Worm (Caenorhabditis elegans): ENCODE data around the gene gadr-4.

DNA sequence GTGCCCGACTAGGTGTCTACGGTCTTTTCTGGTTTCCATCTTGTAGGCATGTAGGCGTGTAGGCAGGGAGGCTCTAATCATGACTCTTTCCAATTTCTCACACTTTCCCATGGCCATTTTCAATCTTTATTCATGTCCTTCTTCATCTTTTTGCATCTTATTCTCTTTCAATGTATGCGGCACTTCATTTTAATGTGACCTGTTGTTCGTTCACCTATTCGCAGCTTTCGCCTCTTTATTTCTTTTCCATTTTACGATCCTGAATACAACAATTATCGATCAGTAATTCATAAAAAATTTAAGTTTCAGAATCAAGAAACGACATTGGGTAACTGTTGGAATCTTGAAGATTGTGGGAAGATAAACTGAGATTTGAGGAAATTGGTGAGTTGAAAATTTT is 38.1 kb upstream of the gadr-4 start, which contains the start of gene rhgf-2:
- TF ChIP-seq hnd-1 (tag; optimal IDR thresholded peaks at IDR 0.05) (no peak), aly-1 (tag; optimal IDR thresholded peaks at IDR 0.05) (no peak), ama-1 (optimal IDR thresholded peaks at IDR 0.05) (no peak), flt-1 (GFP tag; IDR thresholded peaks at IDR 0.05) (no peak), tbx-11 (GFP tag; IDR thresholded peaks at IDR 0.05) (no peak), sea-1 (GFP tag; conservative IDR thresholded peaks at IDR 0.05) (no peak)
